Worm (Caenorhabditis elegans): Measurements from ENCODE around the gene cpr-5.
A peak's percentile ranks its signal among the peaks of the same experiment; 100 is the strongest.

Gene cpr-5

DNA sequence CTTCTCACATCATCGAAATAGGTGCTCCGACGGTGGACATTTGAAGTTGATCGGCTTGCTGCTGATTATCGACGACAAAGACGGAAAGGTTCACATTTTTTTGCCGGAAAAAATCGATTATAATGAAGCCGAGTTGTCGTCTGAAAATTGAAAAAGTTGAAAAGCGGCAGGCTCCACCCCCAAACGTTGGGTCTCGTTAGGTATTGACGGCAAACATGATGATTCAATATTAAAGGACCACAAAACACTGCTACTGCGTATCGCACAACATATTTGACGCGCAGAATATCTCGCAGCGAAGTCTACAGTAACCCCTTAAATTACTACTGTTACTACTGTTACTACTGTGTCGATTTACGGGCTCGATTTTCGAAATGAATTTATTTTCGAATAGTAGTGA is 24.4 kb upstream of the cpr-5 start:
- TF ChIP-seq hlh-15 (tag; optimal IDR thresholded peaks at IDR 0.05) (no peak), ama-1 (optimal IDR thresholded peaks at IDR 0.05) (peak; percentile 56)

ce11 chrV:1157443-1157842 is 23.6 kb upstream of the cpr-5 start:
- TF ChIP-seq mec-3 (tag; optimal IDR thresholded peaks at IDR 0.05; ENCODE audit: borderline replicate concordance) (no peak), hlh-15 (tag; optimal IDR thresholded peaks at IDR 0.05) (no peak), hlh-8 (tag; optimal IDR thresholded peaks at IDR 0.05) (no peak), sox-2 (GFP tag; IDR thresholded peaks at IDR 0.05) (no peak)

DNA sequence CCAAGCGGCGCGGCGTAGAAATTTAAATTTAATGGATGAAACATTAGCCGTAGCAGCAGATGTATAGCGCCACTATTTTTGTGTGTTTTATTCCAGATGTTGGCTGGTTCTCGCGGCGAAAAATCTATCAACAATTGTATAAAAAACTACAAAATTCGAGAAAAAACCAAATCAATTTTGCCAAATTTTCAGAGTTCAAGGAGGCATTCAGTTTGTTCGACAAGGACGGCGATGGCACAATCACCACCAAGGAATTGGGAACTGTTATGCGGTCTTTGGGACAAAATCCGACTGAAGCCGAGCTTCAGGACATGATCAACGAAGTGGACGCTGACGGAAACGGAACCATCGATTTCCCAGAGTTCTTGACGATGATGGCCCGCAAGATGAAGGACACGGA is 22.6 kb upstream of the cpr-5 start:
- TF ChIP-seq ceh-2 (tag; optimal IDR thresholded peaks at IDR 0.05) (no peak), unc-42 (tag; optimal IDR thresholded peaks at IDR 0.05) (no peak), hlh-15 (tag; optimal IDR thresholded peaks at IDR 0.05) (no peak)

DNA sequence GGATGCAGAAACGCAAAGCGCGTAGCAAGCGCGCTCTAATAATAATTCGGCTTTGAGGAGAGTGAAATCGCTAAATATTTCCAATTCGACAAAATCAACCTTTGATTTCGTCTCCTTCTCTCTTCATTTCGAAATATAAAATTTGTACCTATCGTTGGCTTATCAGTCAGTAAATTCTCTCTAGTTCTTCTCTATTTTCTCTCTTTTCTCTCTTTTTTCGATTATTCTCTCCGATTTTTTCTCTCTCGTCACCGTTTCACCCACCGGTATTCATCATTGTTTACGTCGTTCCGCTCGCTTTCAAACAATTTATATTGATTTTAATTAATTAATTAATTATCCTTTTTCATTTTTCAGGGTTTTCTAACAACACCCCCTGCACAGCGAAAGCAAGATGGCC is 22.1 kb upstream of the cpr-5 start, which contains the start of gene cmd-1:
Gene cmd-1, plus strand, starts transcription at position 358 of the 400 bp plus-strand sequence.
- TF ChIP-seq unc-55 (GFP tag; optimal IDR thresholded peaks at IDR 0.05) (peak; percentile 12), F13H6.1 (tag; optimal IDR thresholded peaks at IDR 0.05) (no peak)

DNA sequence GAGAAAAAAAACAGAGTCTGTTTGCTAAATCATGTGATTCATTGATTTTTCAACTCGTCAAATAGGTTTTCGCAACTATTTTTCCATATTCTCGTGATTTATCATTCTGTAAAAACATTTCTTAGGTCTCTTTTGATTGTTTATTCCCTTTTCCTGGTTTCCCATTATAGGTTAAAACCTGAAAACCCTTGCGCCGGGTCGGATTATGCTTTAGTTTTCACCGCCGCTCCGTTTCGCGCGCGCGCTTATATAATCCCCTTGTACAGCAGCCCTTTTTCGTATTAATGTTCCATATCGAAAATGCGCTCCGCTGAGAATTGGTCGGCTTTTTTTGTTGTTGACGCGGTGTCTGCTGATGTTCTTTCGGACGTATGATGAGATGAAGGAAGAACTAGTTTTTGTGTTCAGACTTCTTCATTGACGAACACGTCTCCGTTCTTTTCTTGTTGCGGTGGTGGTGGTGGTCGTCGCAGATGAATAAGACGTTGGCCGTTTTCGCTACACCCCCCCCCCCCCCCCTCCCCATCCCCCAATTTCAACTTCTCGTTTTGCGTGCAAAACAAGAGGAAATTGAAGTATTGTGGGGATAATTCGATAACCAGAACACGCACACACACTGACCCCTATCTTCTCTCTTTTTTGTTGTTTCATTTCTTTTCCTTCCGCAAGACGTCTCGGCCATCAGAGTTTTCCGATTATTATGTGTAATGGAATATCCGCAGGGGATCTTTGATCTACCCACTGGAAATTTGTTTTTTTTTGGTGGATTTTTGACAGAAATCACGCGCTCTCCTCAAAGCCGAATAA is 20.8 kb upstream of the cpr-5 start:
- TF ChIP-seq F13H6.1 (tag; optimal IDR thresholded peaks at IDR 0.05) (no peak), ceh-34 (tag; optimal IDR thresholded peaks at IDR 0.05) (no peak), unc-42 (tag; optimal IDR thresholded peaks at IDR 0.05) (peak; percentile 76)

DNA sequence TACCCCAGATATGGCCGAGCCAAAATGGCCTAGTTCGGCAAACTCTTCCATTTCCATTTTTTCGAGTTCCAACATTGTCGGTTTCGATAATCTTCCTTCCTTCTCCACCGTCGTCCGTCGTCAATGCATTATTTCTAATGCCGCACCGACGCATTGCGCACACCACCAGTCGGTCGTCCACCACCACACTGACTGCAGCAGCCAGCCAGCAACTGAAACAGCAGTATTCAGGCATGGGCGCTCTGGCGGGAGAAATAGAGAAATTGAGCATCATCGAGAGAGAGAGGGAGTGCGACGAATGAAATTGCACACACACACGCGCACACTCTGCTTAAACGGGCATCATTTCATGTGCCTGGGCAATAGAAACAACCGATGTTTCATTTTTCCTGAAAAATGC is 20.1 kb upstream of the cpr-5 start:
- TF ChIP-seq ref-2 (tag; optimal IDR thresholded peaks at IDR 0.05) (no peak), hlh-6 (tag; optimal IDR thresholded peaks at IDR 0.05) (no peak), pha-2 (tag; optimal IDR thresholded peaks at IDR 0.05) (no peak), hlh-30 (tag; optimal IDR thresholded peaks at IDR 0.05; ENCODE audit: insufficient read depth) (no peak), rnt-1 (tag; optimal IDR thresholded peaks at IDR 0.05) (peak; percentile 12), ets-4 (tag; optimal IDR thresholded peaks at IDR 0.05) (no peak), tbx-2 (tag; optimal IDR thresholded peaks at IDR 0.05) (no peak), sox-2 (GFP tag; IDR thresholded peaks at IDR 0.05) (no peak), ceh-19 (GFP tag; optimal IDR thresholded peaks at IDR 0.05) (peak; percentile 30), nhr-232 (tag; optimal IDR thresholded peaks at IDR 0.05) (no peak), mec-3 (tag; optimal IDR thresholded peaks at IDR 0.05; ENCODE audit: borderline replicate concordance) (no peak), elt-4 (tag; optimal IDR thresholded peaks at IDR 0.05) (no peak), che-1 (tag; optimal IDR thresholded peaks at IDR 0.05) (no peak), sox-4 (tag; optimal IDR thresholded peaks at IDR 0.05) (no peak), ceh-22 (tag; optimal IDR thresholded peaks at IDR 0.05) (no peak), fax-1 (tag; optimal IDR thresholded peaks at IDR 0.05) (no peak), ceh-45 (GFP tag; IDR thresholded peaks at IDR 0.05) (no peak), pat-9 (tag; optimal IDR thresholded peaks at IDR 0.05) (no peak), pqm-1 (tag; optimal IDR thresholded peaks at IDR 0.05) (no peak), ttx-3 (tag; optimal IDR thresholded peaks at IDR 0.05) (no peak), npax-4 (tag; optimal IDR thresholded peaks at IDR 0.05) (no peak), K09A11.1 (tag; optimal IDR thresholded peaks at IDR 0.05; ENCODE audit: insufficient read depth) (no peak), unc-86 (tag; optimal IDR thresholded peaks at IDR 0.05) (peak; percentile 52), ztf-16 (tag; optimal IDR thresholded peaks at IDR 0.05) (no peak), ceh-30 (tag; optimal IDR thresholded peaks at IDR 0.05) (no peak), ceh-9 (tag; optimal IDR thresholded peaks at IDR 0.05) (no peak), pag-3 (tag; optimal IDR thresholded peaks at IDR 0.05; ENCODE audit: borderline replicate concordance) (no peak), K02D7.2 (tag; optimal IDR thresholded peaks at IDR 0.05) (no peak), lim-6 (tag; optimal IDR thresholded peaks at IDR 0.05) (no peak), ceh-48 (tag; optimal IDR thresholded peaks at IDR 0.05) (no peak), ceh-34 (tag; optimal IDR thresholded peaks at IDR 0.05) (peak; percentile 6), sdc-2 (tag; optimal IDR thresholded peaks at IDR 0.05) (peak; percentile 25), zip-5 (tag; optimal IDR thresholded peaks at IDR 0.05) (no peak), eyg-1 (tag; optimal IDR thresholded peaks at IDR 0.05) (peak; percentile 18), nfya-1 (tag; optimal IDR thresholded peaks at IDR 0.05) (peak; percentile 47)

Measured in whole organism, late embryonic.